Fruit fly (Drosophila melanogaster): ENCODE results near the gene Men-b.

Gene Men-b

dm6 chr3R:27151516-27151823 lies at the start of gene Men-b:
TSS of gene Men-b (plus strand) at chr3R:27151662.
- TF ChIP-seq CG17801 (GFP tag; optimal IDR thresholded peaks at IDR 0.05; ENCODE audit: partially characterized antibody), result peak; percentile 8

DNA sequence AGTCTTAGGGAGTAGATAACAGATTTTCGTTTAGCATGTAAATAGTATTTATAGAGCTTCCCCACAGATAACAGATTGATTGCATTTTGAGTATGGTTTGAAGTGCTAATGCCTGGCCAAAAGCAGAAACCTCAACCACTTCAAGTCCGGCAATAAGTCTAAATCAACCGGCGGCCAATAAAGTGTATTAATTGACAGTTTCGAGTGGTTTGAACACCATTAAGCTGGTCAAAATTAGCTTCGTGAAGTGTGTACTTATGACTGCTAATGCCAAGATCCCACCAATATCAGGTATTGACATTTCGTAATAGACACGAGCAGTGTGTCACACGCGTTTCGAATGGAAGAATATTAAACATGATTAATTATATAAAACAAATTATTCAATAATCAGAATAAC lies 46.0 kb upstream of the Men-b start:
- TF ChIP-seq CG17801 (GFP tag; optimal IDR thresholded peaks at IDR 0.05; ENCODE audit: partially characterized antibody), result no peak

DNA sequence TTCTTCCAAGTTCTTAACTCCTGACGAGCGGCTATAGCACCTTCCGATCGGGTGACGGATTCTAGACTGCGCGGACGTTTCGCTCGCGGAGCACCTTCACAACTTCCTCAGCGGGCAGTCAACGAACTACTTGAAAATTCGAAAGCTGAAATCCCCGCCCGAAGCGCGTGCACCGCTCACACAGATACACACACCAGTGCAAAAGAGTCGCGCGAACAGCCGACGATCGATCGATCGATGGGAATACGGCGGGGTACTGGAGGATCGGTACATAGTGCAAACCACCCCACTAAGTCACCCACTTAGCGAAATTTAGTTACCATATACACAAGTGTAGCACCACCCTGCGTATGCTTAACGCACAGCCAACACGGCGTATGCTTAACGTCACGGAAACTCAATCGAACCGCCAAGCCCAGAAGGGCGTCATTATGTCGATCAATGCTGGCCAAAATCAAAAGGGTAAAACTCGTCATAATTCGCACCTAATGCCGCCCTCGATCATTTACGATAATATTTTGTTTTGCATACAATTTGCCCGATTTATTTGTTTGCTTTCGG lies 45.2 kb upstream of the Men-b start, which contains the start of gene CAH9:
Gene CAH9 (minus strand): TSS at position 51 of the 561 bp plus-strand sequence.
- no peak for TF ChIP-seq CG17801 (GFP tag; optimal IDR thresholded peaks at IDR 0.05; ENCODE audit: partially characterized antibody)

DNA sequence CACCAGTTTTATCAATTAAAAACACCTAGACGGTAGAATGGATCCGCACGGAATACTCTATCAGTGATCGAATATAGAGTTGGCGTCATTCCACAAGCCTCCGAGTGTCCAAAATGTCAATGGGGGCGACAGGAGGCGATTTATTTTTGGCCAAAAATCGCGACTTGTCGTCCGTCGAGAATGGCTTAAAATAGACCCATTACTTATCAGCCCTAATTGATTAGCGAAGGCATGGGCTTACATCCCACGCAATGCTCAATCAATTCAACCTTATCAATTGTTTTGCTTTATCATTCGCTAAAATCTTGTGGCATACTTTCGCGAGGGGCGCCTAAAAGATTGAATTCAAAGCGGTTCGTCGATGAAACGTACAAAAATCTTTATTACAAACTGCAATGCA lies 43.4 kb upstream of the Men-b start:
- no peak for TF ChIP-seq CG17801 (GFP tag; optimal IDR thresholded peaks at IDR 0.05; ENCODE audit: partially characterized antibody)

- TF ChIP-seq CG17801 (GFP tag; optimal IDR thresholded peaks at IDR 0.05; ENCODE audit: partially characterized antibody), result no peak
Measured at dm6 chr3R:27109458-27109857, 42.0 kb upstream of the Men-b start.

dm6 chr3R:27111784-27112602 lies 39.5 kb upstream of the Men-b start, which contains the start of the genes gb and CG5815:
TSS of gene gb (minus strand) at chr3R:27112270.
TSS of gene CG5815 (plus strand) at chr3R:27112566.
- TF ChIP-seq CG17801 (GFP tag; optimal IDR thresholded peaks at IDR 0.05; ENCODE audit: partially characterized antibody), result peak; percentile 93

- TF ChIP-seq CG17801 (GFP tag; optimal IDR thresholded peaks at IDR 0.05; ENCODE audit: partially characterized antibody), result no peak
Measured at dm6 chr3R:27116465-27117092, 34.9 kb upstream of the Men-b start, which contains the start of the genes CG6066 and CG5880. TSS of gene CG6066 (minus strand) at chr3R:27116707. TSS of gene CG5880 (plus strand) at chr3R:27116745.

DNA sequence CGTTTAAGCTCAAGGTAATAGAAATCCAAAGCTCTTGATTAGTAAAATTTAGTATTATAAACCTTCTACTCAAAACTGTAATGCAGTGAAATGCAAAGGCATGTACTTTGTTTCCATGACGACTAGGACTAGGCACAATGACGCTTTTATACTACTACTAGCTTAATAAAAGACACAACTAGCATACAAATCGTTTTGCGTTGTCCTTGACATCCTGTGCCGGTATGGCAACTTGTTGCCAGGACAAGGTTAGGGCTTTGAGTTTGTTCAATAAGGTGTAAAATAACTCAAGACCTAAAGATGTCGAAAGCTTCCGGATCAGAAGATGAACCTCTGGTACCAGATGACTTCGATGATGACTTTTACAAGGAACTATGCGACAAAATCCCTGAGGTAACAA lies 33.1 kb upstream of the Men-b start, which contains the start of gene CG5882:
Gene CG5882 (plus strand): TSS at position 301 of the 400 bp plus-strand sequence.
- no peak for TF ChIP-seq CG17801 (GFP tag; optimal IDR thresholded peaks at IDR 0.05; ENCODE audit: partially characterized antibody)

- no peak for TF ChIP-seq CG17801 (GFP tag; optimal IDR thresholded peaks at IDR 0.05; ENCODE audit: partially characterized antibody)
Measured at dm6 chr3R:27124588-27124987, 26.9 kb upstream of the Men-b start, which contains the start of gene CG6059. TSS of gene CG6059 (minus strand) at chr3R:27124688.

- TF ChIP-seq CG17801 (GFP tag; optimal IDR thresholded peaks at IDR 0.05; ENCODE audit: partially characterized antibody), result no peak
Measured at dm6 chr3R:27128723-27129122, 22.7 kb upstream of the Men-b start.

DNA sequence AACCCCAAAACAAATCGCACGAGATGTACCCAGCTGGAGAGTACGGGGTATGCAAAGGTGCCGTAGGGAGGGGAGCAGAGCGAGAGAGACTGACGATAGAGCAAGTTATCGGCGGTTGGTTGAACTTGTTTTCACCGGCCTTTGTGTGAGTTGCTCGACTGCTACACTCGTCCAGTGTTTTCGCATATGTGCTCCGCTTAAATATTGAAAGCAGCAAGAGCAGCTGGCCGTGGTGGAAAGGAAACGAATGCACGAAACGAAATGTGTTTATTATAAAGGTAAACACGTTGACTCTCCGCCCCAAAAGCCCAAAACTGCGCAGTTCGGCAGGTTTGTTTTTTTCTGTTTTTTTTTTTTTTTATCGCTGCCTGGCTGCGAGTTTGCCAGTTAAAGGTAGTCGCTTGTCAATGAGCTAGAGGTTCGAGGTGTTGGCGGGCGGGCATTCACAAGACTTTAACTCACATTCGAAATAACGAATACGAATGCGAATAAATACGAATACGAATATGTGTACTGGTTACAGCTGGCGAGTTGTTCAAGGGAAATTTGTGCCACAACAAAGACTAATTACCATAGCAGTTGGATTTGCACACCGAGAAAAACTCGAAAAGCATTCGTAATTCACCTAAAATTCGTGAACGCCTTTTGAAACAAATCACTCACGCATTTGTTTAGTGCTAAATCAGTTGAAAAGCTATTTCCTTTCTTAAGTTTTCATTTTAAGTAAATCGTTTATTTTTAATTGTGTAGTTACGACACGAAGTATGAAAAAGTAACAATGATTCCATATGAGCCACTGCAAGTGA lies 21.7 kb upstream of the Men-b start:
- TF ChIP-seq CG17801 (GFP tag; optimal IDR thresholded peaks at IDR 0.05; ENCODE audit: partially characterized antibody), result peak; percentile 73

dm6 chr3R:27130551-27131161 lies 20.8 kb upstream of the Men-b start:
- TF ChIP-seq CG17801 (GFP tag; optimal IDR thresholded peaks at IDR 0.05; ENCODE audit: partially characterized antibody), result no peak

DNA sequence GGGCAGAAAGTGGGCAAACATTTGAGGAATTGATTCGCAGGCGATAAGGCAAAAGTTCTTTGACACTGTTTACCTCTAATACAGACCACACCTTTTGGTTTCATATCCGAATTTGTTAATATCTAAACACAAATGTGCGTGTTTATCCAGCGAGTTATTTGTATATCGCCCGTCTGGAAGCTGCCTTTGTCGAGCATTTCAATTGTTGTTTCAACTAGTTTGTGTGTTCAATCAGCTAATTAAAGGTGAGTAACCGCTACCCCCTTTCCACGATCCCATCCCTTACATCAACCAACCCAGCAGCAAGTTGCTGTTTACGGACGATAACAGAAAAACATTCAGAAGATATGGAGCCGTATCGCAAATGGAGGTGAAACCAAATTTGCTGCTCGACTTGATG lies 20.1 kb upstream of the Men-b start:
- TF ChIP-seq CG17801 (GFP tag; optimal IDR thresholded peaks at IDR 0.05; ENCODE audit: partially characterized antibody), result no peak

dm6 chr3R:27133992-27134391 lies 17.5 kb upstream of the Men-b start:
- no peak for TF ChIP-seq CG17801 (GFP tag; optimal IDR thresholded peaks at IDR 0.05; ENCODE audit: partially characterized antibody)

All from ovary, adult (tissue).